Fruit fly (Drosophila melanogaster) whole organism, embryonic: ENCODE data around the gene cher.
A peak's percentile ranks its signal among the peaks of the same experiment; 100 is the strongest.

Experiments
- Ada2b ChIP-seq: fragments of 200-800 bp; sonication (Bioruptor generic); IDR thresholded peaks from 2 replicates; pipeline ENCODE4 v1.3.6; 2022; ENCODE audit warnings: missing biosample characterization, missing genetic modification characterization
- Bgb ChIP-seq: fragments of 200-800 bp; sonication (Bioruptor generic); IDR thresholded peaks from 2 replicates; pipeline ENCODE4 v1.3.6; 2022; ENCODE audit warnings: missing biosample characterization, missing genetic modification characterization; ENCODE audit not compliant: partially characterized antibody
- CG10267 ChIP-seq: fragments of 200-800 bp; sonication (Bioruptor generic); optimal IDR thresholded peaks from 2 replicates; lab custom pipeline; 2018; ENCODE audit warnings: missing biosample characterization, mild to moderate bottlenecking, missing genetic modification characterization, moderate library complexity
- CG10274 ChIP-seq: fragments of 200-800 bp; sonication (Bioruptor generic); optimal IDR thresholded peaks from 3 replicates; lab custom pipeline; 2017; ENCODE audit warnings: missing biosample characterization, mild to moderate bottlenecking, missing genetic modification characterization
- CG10565 ChIP-seq: fragments of 200-800 bp; sonication (Bioruptor generic); optimal IDR thresholded peaks from 3 replicates; lab custom pipeline; 2016; ENCODE audit warnings: missing biosample characterization, mild to moderate bottlenecking, missing genetic modification characterization
- CG11085 ChIP-seq: fragments of 200-800 bp; sonication (Bioruptor generic); IDR thresholded peaks from 2 replicates; pipeline ENCODE4 v1.3.6; 2022; ENCODE audit warnings: missing biosample characterization, missing genetic modification characterization
- CG16813 ChIP-seq: fragments of 200-800 bp; sonication (Bioruptor generic); IDR thresholded peaks from 3 replicates; pipeline ENCODE4 v1.3.6; 2022; ENCODE audit warnings: missing biosample characterization, missing genetic modification characterization; ENCODE audit not compliant: partially characterized antibody
- CG17328 ChIP-seq: fragments of 200-800 bp; sonication (Bioruptor generic); IDR thresholded peaks from 2 replicates; pipeline ENCODE4 v1.3.6; 2022; ENCODE audit warnings: missing biosample characterization, missing genetic modification characterization
- CG17361 ChIP-seq: fragments of 200-800 bp; sonication (Bioruptor generic); IDR thresholded peaks from 3 replicates; pipeline ENCODE4 v1.3.6; 2022; ENCODE audit warnings: missing biosample characterization, missing genetic modification characterization
- CG18262 ChIP-seq: fragments of 200-800 bp; optimal IDR thresholded peaks from 3 replicates; lab custom pipeline; 2019; ENCODE audit warnings: missing biosample characterization, mild to moderate bottlenecking, missing genetic modification characterization, moderate library complexity
- CG2712 ChIP-seq: fragments of 200-800 bp; optimal IDR thresholded peaks from 3 replicates; lab custom pipeline; 2019; ENCODE audit warnings: missing biosample characterization, mild to moderate bottlenecking, missing genetic modification characterization, moderate library complexity
- CG31441 ChIP-seq: fragments of 200-800 bp; sonication (Bioruptor generic); IDR thresholded peaks from 2 replicates; pipeline ENCODE4 v1.3.6; 2022; ENCODE audit warnings: missing biosample characterization, missing genetic modification characterization
- CG32532 ChIP-seq: fragments of 200-800 bp; sonication (Bioruptor generic); IDR thresholded peaks from 2 replicates; pipeline ENCODE4 v1.3.6; 2022; ENCODE audit warnings: missing biosample characterization, missing genetic modification characterization
- CG5245 ChIP-seq: fragments of 200-800 bp; sonication (Bioruptor generic); optimal IDR thresholded peaks from 3 replicates; lab custom pipeline; 2016; ENCODE audit warnings: missing biosample characterization, missing genetic modification characterization
- CG6254 ChIP-seq: fragments of 200-800 bp; sonication (Bioruptor generic); optimal IDR thresholded peaks from 3 replicates; lab custom pipeline; 2017; ENCODE audit warnings: mild to moderate bottlenecking, missing biosample characterization, missing genetic modification reagents, missing genetic modification characterization
- CG6791 ChIP-seq: fragments of 200-800 bp; sonication (Bioruptor generic); IDR thresholded peaks from 3 replicates; pipeline ENCODE4 v1.3.6; 2022; ENCODE audit warnings: missing biosample characterization, missing genetic modification characterization; ENCODE audit not compliant: partially characterized antibody
- CG7556 ChIP-seq: fragments of 200-800 bp; sonication (Bioruptor generic); optimal IDR thresholded peaks from 2 replicates; lab custom pipeline; 2017; ENCODE audit warnings: missing biosample characterization, mild to moderate bottlenecking, missing genetic modification characterization
- CG7745 ChIP-seq: fragments of 200-800 bp; sonication (Bioruptor generic); optimal IDR thresholded peaks from 2 replicates; lab custom pipeline; 2018; ENCODE audit warnings: missing biosample characterization, mild to moderate bottlenecking, missing genetic modification characterization, moderate library complexity
- CG7928 ChIP-seq: fragments of 200-800 bp; sonication (Bioruptor generic); optimal IDR thresholded peaks from 2 replicates; lab custom pipeline; 2017; ENCODE audit warnings: missing biosample characterization, mild to moderate bottlenecking, missing genetic modification characterization
- CG7963 ChIP-seq: fragments of 200-800 bp; sonication (Bioruptor generic); IDR thresholded peaks from 3 replicates; pipeline ENCODE4 v1.3.6; 2022; ENCODE audit warnings: missing biosample characterization, missing genetic modification characterization; ENCODE audit not compliant: partially characterized antibody
- CG8478 ChIP-seq: fragments of >200 bp; optimal IDR thresholded peaks from 2 replicates; lab custom pipeline; 2018
- Camta ChIP-seq: fragments of 200-800 bp; sonication (Bioruptor generic); optimal IDR thresholded peaks from 2 replicates; lab custom pipeline; 2016; ENCODE audit warnings: missing biosample characterization, missing genetic modification characterization
- HLHmδ ChIP-seq: fragments of 200-800 bp; sonication (Bioruptor generic); optimal IDR thresholded peaks from 2 replicates; lab custom pipeline; 2018; ENCODE audit warnings: missing biosample characterization, mild to moderate bottlenecking, missing genetic modification characterization, moderate library complexity
- HmgD ChIP-seq: fragments of 200-800 bp; sonication (Bioruptor generic); optimal IDR thresholded peaks from 3 replicates; lab custom pipeline; 2016; ENCODE audit warnings: missing biosample characterization, missing genetic modification characterization
- Lhr ChIP-seq: fragments of 200-800 bp; sonication (Bioruptor generic); optimal IDR thresholded peaks from 3 replicates; lab custom pipeline; 2017; ENCODE audit warnings: mild to moderate bottlenecking, missing biosample characterization, missing genetic modification reagents, missing genetic modification characterization
- Neu2 ChIP-seq: fragments of 200-800 bp; sonication (Bioruptor generic); optimal IDR thresholded peaks from 3 replicates; lab custom pipeline; 2016; ENCODE audit warnings: missing biosample characterization, missing genetic modification characterization, borderline replicate concordance
- Nf-YB ChIP-seq: fragments of 200-800 bp; sonication (Bioruptor generic); optimal IDR thresholded peaks from 3 replicates; lab custom pipeline; 2019; ENCODE audit warnings: missing biosample characterization, mild to moderate bottlenecking, missing genetic modification characterization, moderate library complexity
- Six4 ChIP-seq: fragments of 200-800 bp; sonication (Bioruptor generic); optimal IDR thresholded peaks from 2 replicates; lab custom pipeline; 2016; ENCODE audit warnings: missing biosample characterization, missing genetic modification characterization
- Sox100B ChIP-seq: fragments of 200-800 bp; sonication (Bioruptor generic); optimal IDR thresholded peaks from 3 replicates; lab custom pipeline; 2018; ENCODE audit warnings: missing biosample characterization, mild to moderate bottlenecking, missing genetic modification characterization
- Ssrp ChIP-seq: fragments of 200-800 bp; sonication (Bioruptor generic); optimal IDR thresholded peaks from 2 replicates; lab custom pipeline; 2018; ENCODE audit warnings: missing biosample characterization, mild to moderate bottlenecking, missing genetic modification characterization, moderate library complexity
- Stat92E ChIP-seq, 3 experiments: fragments of >200 bp in 2 of 3; fragments of 200-800 bp in 1 of 3; sonication (Bioruptor generic) in 1 of 3; optimal IDR thresholded peaks; 2 replicates each; lab custom pipeline; 2017 to 2019; ENCODE audit warnings: missing biosample characterization in 3 of 3, missing genetic modification characterization in 3 of 3, mild to moderate bottlenecking in 1 of 3, moderate library complexity in 1 of 3
- Trl ChIP-seq, 3 experiments: fragments of >200 bp in 2 of 3; fragments of 200-800 bp in 1 of 3; sonication (Bioruptor generic) in 1 of 3; optimal IDR thresholded peaks; 2 replicates in 1 of 3; 3 replicates in 2 of 3; lab custom pipeline; 2016 to 2017; ENCODE audit warnings: missing biosample characterization in 1 of 3, missing genetic modification characterization in 1 of 3
- chinmo ChIP-seq: fragments of 200-800 bp; sonication (Bioruptor generic); IDR thresholded peaks from 4 replicates; pipeline ENCODE4 v1.3.6; 2022; ENCODE audit warnings: missing biosample characterization, missing genetic modification characterization; ENCODE audit not compliant: partially characterized antibody
- crp ChIP-seq, 2 experiments: fragments of 200-800 bp; sonication (Bioruptor generic); optimal IDR thresholded peaks; 2 replicates in 1 of 2; 3 replicates in 1 of 2; lab custom pipeline; 2017; ENCODE audit warnings: missing biosample characterization in 2 of 2, missing genetic modification characterization in 2 of 2, mild to moderate bottlenecking in 1 of 2, moderate library complexity in 1 of 2
- dm ChIP-seq: fragments of 200-800 bp; sonication (Bioruptor generic); optimal IDR thresholded peaks from 3 replicates; lab custom pipeline; 2016; ENCODE audit warnings: missing biosample characterization, missing genetic modification characterization
- en ChIP-seq: fragments of 200-800 bp; sonication (Bioruptor generic); optimal IDR thresholded peaks from 2 replicates; lab custom pipeline; 2016; ENCODE audit warnings: missing biosample characterization, missing genetic modification characterization
- gce ChIP-seq: fragments of 200-800 bp; sonication (Bioruptor generic); IDR thresholded peaks from 3 replicates; pipeline ENCODE4 v1.3.6; 2022; ENCODE audit warnings: missing biosample characterization, missing genetic modification characterization
- insv ChIP-seq, 2 experiments: fragments of 200-800 bp; sonication (Bioruptor generic); optimal IDR thresholded peaks; 3 replicates each; lab custom pipeline; 2016 to 2018; ENCODE audit warnings: missing biosample characterization in 2 of 2, missing genetic modification characterization in 2 of 2
- klu ChIP-seq: fragments of 200-800 bp; sonication (Bioruptor generic); IDR thresholded peaks from 2 replicates; pipeline ENCODE4 v1.3.6; 2022; ENCODE audit warnings: missing biosample characterization, missing genetic modification characterization
- nerfin-2 ChIP-seq: fragments of 200-800 bp; sonication (Bioruptor generic); IDR thresholded peaks from 2 replicates; pipeline ENCODE4 v1.3.6; 2022; ENCODE audit warnings: missing biosample characterization, missing genetic modification characterization; ENCODE audit not compliant: partially characterized antibody
- odd ChIP-seq: fragments of 200-800 bp; sonication (Bioruptor generic); optimal IDR thresholded peaks from 2 replicates; lab custom pipeline; 2017; ENCODE audit warnings: missing biosample characterization, mild to moderate bottlenecking, missing genetic modification characterization
- pum ChIP-seq: fragments of 200-800 bp; sonication (Bioruptor generic); optimal IDR thresholded peaks from 2 replicates; lab custom pipeline; 2016; ENCODE audit warnings: missing biosample characterization, missing genetic modification characterization
- rib ChIP-seq: fragments of 200-800 bp; sonication (Bioruptor generic); IDR thresholded peaks from 2 replicates; pipeline ENCODE4 v1.3.6; 2022; ENCODE audit warnings: missing biosample characterization, missing genetic modification characterization
- scrt ChIP-seq: fragments of 200-800 bp; sonication (Bioruptor generic); optimal IDR thresholded peaks from 2 replicates; lab custom pipeline; 2018; ENCODE audit warnings: missing biosample characterization, mild to moderate bottlenecking, missing genetic modification characterization, moderate library complexity
- sna ChIP-seq: fragments of 200-800 bp; sonication (Bioruptor generic); IDR thresholded peaks from 2 replicates; pipeline ENCODE4 v1.3.6; 2022; ENCODE audit warnings: missing biosample characterization, missing genetic modification characterization; ENCODE audit not compliant: partially characterized antibody
- toy ChIP-seq: fragments of 200-800 bp; sonication (Bioruptor generic); IDR thresholded peaks from 2 replicates; pipeline ENCODE4 v1.3.6; 2022; ENCODE audit warnings: missing biosample characterization, missing genetic modification characterization
- ttk ChIP-seq: fragments of 200-800 bp; sonication (Bioruptor generic); IDR thresholded peaks from 2 replicates; pipeline ENCODE4 v2.1.2; 2022; ENCODE audit warnings: missing biosample characterization, missing genetic modification characterization
- zen ChIP-seq: fragments of 200-800 bp; sonication (Bioruptor generic); optimal IDR thresholded peaks from 3 replicates; lab custom pipeline; 2018; ENCODE audit warnings: missing biosample characterization, mild to moderate bottlenecking, missing genetic modification characterization, moderate library complexity

The cher gene

dm6 chr3R:17151376-17152026 is 26.3 kb upstream of the cher start, which contains the start of gene CG5292 (continued):
- no peak for TF ChIP-seq chinmo (GFP tag; lab: Robert Waterston, UW)
- TF ChIP-seq CG10267 (tag; lab: Kevin White, UChicago): peak; percentile 85
- no peak for TF ChIP-seq nerfin-2 (GFP tag; lab: Robert Waterston, UW)
- TF ChIP-seq crp (GFP tag; optimal IDR thresholded peaks at IDR 0.05; lab: Kevin White, UChicago): peak; percentile 89 to 98
- no peak for TF ChIP-seq Ssrp (tag; lab: Kevin White, UChicago)
- peak; percentile 58 for TF ChIP-seq CG17328 (GFP tag; lab: Robert Waterston, UW)
- TF ChIP-seq CG6791 (GFP tag; lab: Robert Waterston, UW): peak; percentile 77; the same call in 2 of the 3 replicates
- peak; percentile 75 for TF ChIP-seq CG2712 (tag; lab: Kevin White, UChicago)
- peak; percentile 80 for TF ChIP-seq CG32532 (GFP tag; lab: Robert Waterston, UW)
- TF ChIP-seq Camta (GFP tag; lab: Kevin White, UChicago): peak; percentile 22
- TF ChIP-seq CG18262: no peak
- peak; percentile 7 for TF ChIP-seq Lhr (GFP tag; lab: Kevin White, UChicago)
- no peak for TF ChIP-seq Stat92E (GFP tag; optimal IDR thresholded peaks at IDR 0.05; lab: Kevin White, UChicago)
- no peak for TF ChIP-seq HmgD (GFP tag; lab: Kevin White, UChicago)
- no peak for TF ChIP-seq Neu2 (GFP tag; lab: Kevin White, UChicago)
- peak; percentile 78 for TF ChIP-seq dm (GFP tag; lab: Kevin White, UChicago)
- TF ChIP-seq Nf-YB (GFP tag; lab: Kevin White, UChicago): no peak
- TF ChIP-seq CG8478 (lab: Kevin White, UChicago): no peak
- TF ChIP-seq Bgb (GFP tag; lab: Robert Waterston, UW): peak; percentile 65; the same call in 1 of the 2 replicates
- no peak for TF ChIP-seq CG7928
- TF ChIP-seq en: no peak
- peak; percentile 36 for TF ChIP-seq CG7556
- no peak for TF ChIP-seq insv (GFP tag; optimal IDR thresholded peaks at IDR 0.05; lab: Kevin White, UChicago)
- no peak for TF ChIP-seq CG10274 (GFP tag; lab: Kevin White, UChicago)
- no peak for TF ChIP-seq zen (tag; lab: Kevin White, UChicago)
- TF ChIP-seq CG16813: peak; percentile 45; the same call in 1 of the 3 replicates
- TF ChIP-seq CG6254 (GFP tag; lab: Kevin White, UChicago): no peak
- peak; percentile 95 for TF ChIP-seq CG31441 (GFP tag; lab: Robert Waterston, UW)
- TF ChIP-seq CG5245 (GFP tag; lab: Kevin White, UChicago): no peak
- no peak for TF ChIP-seq gce
- TF ChIP-seq klu (GFP tag; lab: Robert Waterston, UW): no peak
- no peak for TF ChIP-seq CG7745 (tag; lab: Kevin White, UChicago)
- TF ChIP-seq Six4 (GFP tag; lab: Kevin White, UChicago): no peak
- TF ChIP-seq CG11085 (GFP tag; lab: Robert Waterston, UW): peak; percentile 43; the same call in 1 of the 2 replicates
- peak; percentile 35 for TF ChIP-seq ttk (GFP tag; lab: Robert Waterston, UW)
- peak; percentile 52 for TF ChIP-seq Ada2b (GFP tag; lab: Robert Waterston, UW)
- TF ChIP-seq CG17361 (GFP tag; lab: Robert Waterston, UW): no peak; the same call in 2 of the 3 replicates
- TF ChIP-seq sna (GFP tag; lab: Robert Waterston, UW): no peak
- no peak for TF ChIP-seq pum
- no peak for TF ChIP-seq odd
- no peak for TF ChIP-seq CG10565
- peak; percentile 61 for TF ChIP-seq scrt (GFP tag; lab: Kevin White, UChicago)
- peak; percentile 32; the same call in 1 of the 2 replicates for TF ChIP-seq rib (GFP tag; lab: Robert Waterston, UW)
- TF ChIP-seq HLHmδ (GFP tag; lab: Kevin White, UChicago): no peak
- no peak for TF ChIP-seq Trl (optimal IDR thresholded peaks at IDR 0.05; lab: Kevin White, UChicago)
- peak; percentile 17 for TF ChIP-seq Trl (GFP tag; optimal IDR thresholded peaks at IDR 0.05; lab: Kevin White, UChicago)
- TF ChIP-seq toy (GFP tag; lab: Robert Waterston, UW): no peak
- no peak for TF ChIP-seq Sox100B (GFP tag; lab: Kevin White, UChicago)
- no peak for TF ChIP-seq CG7963 (GFP tag; lab: Robert Waterston, UW)
